Worm (Caenorhabditis elegans) whole organism, L3 larva: ENCODE measurements around the gene cest-13.

ENCODE experiments used
- ceh-82 ChIP-seq: fragments of 150-350 bp; optimal IDR thresholded peaks from 2 replicates; lab custom pipeline; 2014; ENCODE audit warnings: missing biosample characterization, missing genetic modification characterization
- elt-3 ChIP-seq, 3 experiments: fragments of 150-350 bp in 1 of 3; sonication (generic microtip) in 2 of 3; optimal IDR thresholded peaks; 2 replicates in 2 of 3; 4 replicates in 1 of 3; lab custom pipeline; 2014 to 2017; ENCODE audit warnings: missing biosample characterization in 3 of 3, missing genetic modification characterization in 3 of 3
- nhr-12 ChIP-seq: fragments of 150-350 bp; optimal IDR thresholded peaks from 2 replicates; lab custom pipeline; 2014; ENCODE audit warnings: missing biosample characterization, missing genetic modification characterization
- nhr-28 ChIP-seq: fragments of 150-350 bp; optimal IDR thresholded peaks from 2 replicates; lab custom pipeline; 2014; ENCODE audit warnings: missing biosample characterization, missing genetic modification characterization
- pqm-1 ChIP-seq: fragments of 150-350 bp; optimal IDR thresholded peaks from 2 replicates; lab custom pipeline; 2017; ENCODE audit warnings: missing biosample characterization, missing genetic modification characterization, inconsistent platforms
- tbx-2 ChIP-seq: sonication (generic microtip); optimal IDR thresholded peaks from 2 replicates; lab custom pipeline; 2016; ENCODE audit warnings: mild to moderate bottlenecking, missing genetic modification characterization, missing compliant biosample characterization
- ztf-11 ChIP-seq: fragments of 150-350 bp; optimal IDR thresholded peaks from 2 replicates; lab custom pipeline; 2014; ENCODE audit warnings: missing biosample characterization, missing genetic modification characterization

DNA sequence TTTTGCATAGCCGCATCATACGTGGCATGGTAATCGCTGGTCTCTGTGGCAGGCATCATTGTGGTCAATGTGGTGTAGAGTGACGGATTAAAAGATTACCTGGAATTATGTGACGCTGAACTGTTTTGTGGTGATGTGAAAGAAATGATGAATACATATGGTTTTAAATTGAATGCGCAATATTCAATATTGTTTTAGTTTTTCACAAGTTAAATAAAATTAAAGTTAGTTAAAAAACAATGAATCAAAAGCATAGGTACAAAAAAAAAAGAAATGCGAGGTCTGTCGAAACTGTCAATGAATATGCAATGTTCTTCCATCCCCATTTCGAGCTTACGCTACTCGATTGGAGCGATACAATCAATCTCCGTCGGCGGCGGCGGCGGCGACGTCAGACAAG, 48.1 kb upstream of the cest-13 start, which contains the start of gene K02D3.2:
- TF ChIP-seq pqm-1 (tag; lab: Kevin White, UChicago) = no peak
- no peak for TF ChIP-seq ceh-82 (tag; lab: Kevin White, UChicago)
- no peak for TF ChIP-seq tbx-2 (tag; lab: Kevin White, UChicago)
- no peak for TF ChIP-seq elt-3 (tag; optimal IDR thresholded peaks at IDR 0.05; lab: Kevin White, UChicago)
- no peak for TF ChIP-seq ztf-11 (tag; lab: Kevin White, UChicago)
- no peak for TF ChIP-seq nhr-12
- no peak for TF ChIP-seq nhr-28
